Worm (Caenorhabditis elegans): ENCODE data around the gene tag-314.

tag-314 gene

DNA sequence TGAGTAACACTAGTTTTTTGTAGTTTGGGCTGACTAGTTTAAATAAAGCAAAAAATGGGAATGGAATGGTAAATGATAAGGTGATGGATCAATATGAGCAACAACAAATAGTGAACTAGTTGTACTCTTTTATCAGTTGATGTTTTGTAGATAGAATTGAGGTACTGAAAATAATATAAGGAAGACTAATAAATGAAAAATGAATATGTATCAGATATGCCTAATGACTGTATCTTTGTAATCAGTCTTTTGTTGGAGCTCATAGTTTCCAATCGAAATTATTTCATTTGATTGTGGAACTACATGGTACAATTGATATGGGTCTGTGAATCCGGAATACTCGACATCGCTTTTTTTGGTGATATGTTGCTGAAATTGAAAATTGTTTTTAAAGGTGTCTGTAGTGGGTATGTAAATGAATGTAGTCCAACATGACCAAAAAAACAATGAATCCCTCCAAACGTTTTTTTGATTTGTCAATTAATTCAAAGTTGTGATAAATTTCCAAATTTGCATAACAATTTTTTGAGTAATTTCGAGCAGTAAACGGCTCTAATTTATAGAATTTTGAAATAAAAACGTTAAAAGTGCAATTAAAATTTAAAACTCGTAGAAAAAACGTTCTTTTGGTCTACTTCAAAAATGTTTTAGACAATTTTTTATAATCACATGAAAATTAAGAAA is 18.3 kb downstream of the tag-314 start, which contains the start of gene F15H10.12:
TSS of gene F15H10.12 (minus strand) at position 51 of the 684 bp plus-strand sequence.
- TF ChIP-seq gmeb-2 (tag; optimal IDR thresholded peaks at IDR 0.05) (no peak), ceh-22 (tag; optimal IDR thresholded peaks at IDR 0.05) (no peak), ama-1 (optimal IDR thresholded peaks at IDR 0.05) (no peak), elt-2 (tag; optimal IDR thresholded peaks at IDR 0.05) (no peak), mec-3 (tag; optimal IDR thresholded peaks at IDR 0.05; ENCODE audit: borderline replicate concordance) (no peak), unc-3 (GFP tag; conservative IDR thresholded peaks at IDR 0.05) (no peak), unc-3 (tag; optimal IDR thresholded peaks at IDR 0.05) (no peak), zip-5 (tag; optimal IDR thresholded peaks at IDR 0.05) (no peak), madf-2 (tag; optimal IDR thresholded peaks at IDR 0.05) (no peak), pha-2 (tag; optimal IDR thresholded peaks at IDR 0.05) (no peak), unc-42 (tag; optimal IDR thresholded peaks at IDR 0.05) (no peak), nhr-232 (tag; optimal IDR thresholded peaks at IDR 0.05) (no peak), ceh-18 (tag; optimal IDR thresholded peaks at IDR 0.05) (no peak)

DNA sequence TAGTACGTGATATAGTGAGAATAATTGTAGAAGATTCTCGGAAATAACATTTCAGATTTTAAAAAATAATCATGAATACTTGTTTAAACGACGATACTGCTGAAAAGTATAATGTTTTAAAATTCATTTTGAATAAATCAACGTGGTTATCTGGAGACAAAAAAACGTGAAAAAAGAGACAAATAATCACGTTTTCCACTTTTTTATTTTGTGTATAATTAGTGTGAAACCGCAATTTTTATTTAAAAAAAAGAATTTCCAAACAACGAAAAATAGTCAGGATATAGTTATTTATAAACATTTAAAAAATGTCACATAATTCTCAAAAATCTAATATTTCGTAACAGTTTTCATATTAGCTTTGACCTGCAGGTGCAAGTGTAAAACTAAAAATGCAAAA is 22.2 kb downstream of the tag-314 start, which contains the start of gene F15H10.7:
TSS of gene F15H10.7 (minus strand) at position 101 of the 400 bp plus-strand sequence.
- no peak for TF ChIP-seq sox-2 (GFP tag; IDR thresholded peaks at IDR 0.05)
- TF ChIP-seq hlh-13 (GFP tag; optimal IDR thresholded peaks at IDR 0.05): no peak
- TF ChIP-seq tbx-7 (tag; optimal IDR thresholded peaks at IDR 0.05): no peak

DNA sequence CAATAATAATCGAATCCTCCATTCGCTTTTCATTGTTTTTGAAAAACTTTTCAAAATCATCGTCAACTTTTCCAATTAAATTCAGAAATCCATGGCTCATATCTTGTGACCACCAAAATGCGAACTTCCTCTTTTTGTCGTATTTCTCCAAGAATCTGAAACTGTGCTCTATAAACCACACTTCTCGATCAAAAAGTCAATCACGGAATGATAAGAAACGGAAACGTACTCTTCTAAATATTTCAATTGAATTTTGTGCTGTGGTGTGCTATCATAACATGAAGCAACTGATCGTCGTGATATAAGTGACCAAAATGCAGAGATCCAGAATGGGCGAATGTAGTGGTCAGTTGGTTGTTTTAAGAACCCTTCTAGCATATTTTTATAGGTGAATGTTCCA is 23.8 kb downstream of the tag-314 start:
- TF ChIP-seq pag-3 (tag; optimal IDR thresholded peaks at IDR 0.05; ENCODE audit: borderline replicate concordance) (no peak), ref-2 (tag; optimal IDR thresholded peaks at IDR 0.05) (no peak), ceh-22 (tag; optimal IDR thresholded peaks at IDR 0.05) (no peak), ceh-48 (tag; optimal IDR thresholded peaks at IDR 0.05) (no peak), hlh-30 (tag; optimal IDR thresholded peaks at IDR 0.05; ENCODE audit: insufficient read depth) (no peak), ceh-18 (tag; optimal IDR thresholded peaks at IDR 0.05) (no peak), fkh-10 (GFP tag; optimal IDR thresholded peaks at IDR 0.05) (no peak)

DNA sequence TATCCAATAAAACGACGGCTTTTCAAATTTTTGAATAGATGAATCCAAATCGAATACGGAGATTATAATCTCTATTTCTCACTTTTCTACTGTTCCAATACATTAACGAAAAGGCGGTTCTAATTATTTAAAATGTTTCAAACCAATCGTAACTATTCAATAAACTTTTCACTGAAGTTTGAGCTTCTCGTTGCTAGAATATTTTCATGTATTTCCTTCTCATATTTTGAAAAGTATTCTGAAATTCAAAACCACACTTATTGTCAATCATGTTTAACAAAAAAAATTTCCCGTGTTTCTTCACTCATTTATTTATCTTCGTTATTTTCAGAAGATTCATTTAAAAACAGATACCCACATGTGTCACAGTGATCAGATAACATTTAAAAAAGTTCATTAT is 25.7 kb downstream of the tag-314 start, which contains the start of gene F15H10.8:
TSS of gene F15H10.8 (minus strand) at position 101 of the 400 bp plus-strand sequence.
- TF ChIP-seq elt-4 (tag; optimal IDR thresholded peaks at IDR 0.05): no peak

DNA sequence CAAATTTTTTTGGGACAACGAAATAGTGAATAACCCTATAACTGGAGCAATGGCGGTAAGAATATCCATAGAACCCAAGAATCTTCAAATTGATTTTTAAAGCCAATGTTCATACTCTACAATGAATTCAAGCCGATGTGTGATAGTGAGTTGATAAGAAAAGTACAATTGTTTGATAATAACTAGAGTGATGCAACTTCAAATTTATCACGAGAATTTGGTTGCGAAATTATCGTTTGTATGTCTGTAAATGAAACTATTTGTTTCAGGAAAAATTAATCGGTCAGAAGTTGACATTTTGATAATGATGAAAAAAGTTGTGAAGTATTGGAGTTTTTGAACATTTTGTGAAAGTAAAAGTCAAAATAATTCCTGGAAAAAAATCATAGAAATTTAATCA is 29.2 kb downstream of the tag-314 start:
- TF ChIP-seq odd-2 (tag; optimal IDR thresholded peaks at IDR 0.05): no peak
- no peak for TF ChIP-seq pax-1 (tag; optimal IDR thresholded peaks at IDR 0.05)
- TF ChIP-seq C08G9.2 (tag; optimal IDR thresholded peaks at IDR 0.05): no peak
- TF ChIP-seq elt-2 (tag; optimal IDR thresholded peaks at IDR 0.05): peak; percentile 77

DNA sequence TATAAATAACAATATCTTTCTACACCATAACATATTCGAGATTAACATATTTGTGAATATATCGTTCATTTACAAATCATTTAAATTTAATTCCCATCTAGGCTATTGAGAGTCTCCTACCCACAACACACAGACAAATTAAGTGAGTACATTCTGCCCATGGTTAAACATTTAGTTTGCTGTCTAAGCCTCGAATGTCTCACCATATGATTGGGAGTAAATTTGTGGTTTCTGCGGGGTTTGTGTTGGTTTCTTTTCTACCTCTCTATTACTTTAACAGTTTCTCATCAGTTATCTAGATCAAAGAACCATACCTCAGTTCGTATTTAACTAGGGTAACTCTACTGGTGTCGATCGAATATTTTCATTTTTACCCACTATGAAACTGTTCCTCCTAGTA is 30.1 kb downstream of the tag-314 start, which contains the start of gene ugt-2:
TSS of gene ugt-2 (plus strand) at position 371 of the 400 bp plus-strand sequence.
- TF ChIP-seq ceh-6 (GFP tag; optimal IDR thresholded peaks at IDR 0.05) (no peak), rnt-1 (tag; optimal IDR thresholded peaks at IDR 0.05) (no peak), ceh-9 (tag; optimal IDR thresholded peaks at IDR 0.05) (no peak), nfya-1 (tag; optimal IDR thresholded peaks at IDR 0.05) (no peak), C08G9.2 (tag; optimal IDR thresholded peaks at IDR 0.05) (no peak), ceh-48 (tag; optimal IDR thresholded peaks at IDR 0.05) (no peak), ceh-45 (GFP tag; IDR thresholded peaks at IDR 0.05) (no peak), ceh-31 (tag; optimal IDR thresholded peaks at IDR 0.05) (no peak), ref-2 (tag; optimal IDR thresholded peaks at IDR 0.05) (no peak), pax-1 (tag; optimal IDR thresholded peaks at IDR 0.05) (no peak), T23F11.4 (GFP tag; optimal IDR thresholded peaks at IDR 0.05) (no peak), ztf-16 (tag; optimal IDR thresholded peaks at IDR 0.05) (no peak)
